Fruit fly (Drosophila melanogaster) whole organism, embryonic: ENCODE data around the gene Rack1.
A peak's percentile ranks its signal among the peaks of the same experiment; 100 is the strongest.

Experiments used
- Aef1 ChIP-seq: fragments of 200-800 bp; sonication (Bioruptor generic); IDR thresholded peaks from 3 replicates; pipeline ENCODE4 v1.3.6; 2022; ENCODE audit warnings: missing biosample characterization, missing genetic modification characterization
- Atf6 ChIP-seq: fragments of 200-800 bp; sonication (Bioruptor generic); IDR thresholded peaks from 2 replicates; pipeline ENCODE4 v1.3.6; 2022; ENCODE audit warnings: missing biosample characterization, missing genetic modification characterization
- CG10462 ChIP-seq: fragments of 200-800 bp; sonication (Bioruptor generic); optimal IDR thresholded peaks from 2 replicates; lab custom pipeline; 2016; ENCODE audit warnings: missing biosample characterization, missing genetic modification characterization
- CG11247 ChIP-seq: fragments of 200-800 bp; sonication (Bioruptor generic); IDR thresholded peaks from 2 replicates; pipeline ENCODE4 v1.3.6; 2022; ENCODE audit warnings: missing biosample characterization, missing genetic modification characterization
- CG12071 ChIP-seq: fragments of 200-800 bp; sonication (Bioruptor generic); optimal IDR thresholded peaks from 3 replicates; lab custom pipeline; 2018; ENCODE audit warnings: missing biosample characterization, mild to moderate bottlenecking, missing genetic modification characterization
- CG1233 ChIP-seq: fragments of 200-800 bp; sonication (Bioruptor generic); optimal IDR thresholded peaks from 4 replicates; lab custom pipeline; 2018; ENCODE audit warnings: missing biosample characterization, mild to moderate bottlenecking, missing genetic modification characterization
- CG13624 ChIP-seq: fragments of 200-800 bp; sonication (Bioruptor generic); optimal IDR thresholded peaks from 2 replicates; lab custom pipeline; 2016; ENCODE audit warnings: missing biosample characterization, missing genetic modification characterization
- CG13775 ChIP-seq: fragments of 200-800 bp; sonication (Bioruptor generic); optimal IDR thresholded peaks from 3 replicates; lab custom pipeline; 2017; ENCODE audit warnings: missing biosample characterization, mild to moderate bottlenecking, missing genetic modification characterization
- CG13894 ChIP-seq: fragments of 200-800 bp; sonication (Bioruptor generic); optimal IDR thresholded peaks from 3 replicates; lab custom pipeline; 2018; ENCODE audit warnings: missing biosample characterization, mild to moderate bottlenecking, missing genetic modification characterization, moderate library complexity
- CG15269 ChIP-seq: fragments of 200-800 bp; sonication (Bioruptor generic); optimal IDR thresholded peaks from 2 replicates; lab custom pipeline; 2018; ENCODE audit warnings: missing biosample characterization, mild to moderate bottlenecking, missing genetic modification characterization, moderate library complexity
- CG15696 ChIP-seq: fragments of 200-800 bp; sonication (Bioruptor generic); optimal IDR thresholded peaks from 2 replicates; lab custom pipeline; 2019; ENCODE audit warnings: missing biosample characterization, mild to moderate bottlenecking, missing genetic modification characterization, moderate library complexity
- CG17385 ChIP-seq: fragments of 200-800 bp; sonication (Bioruptor generic); optimal IDR thresholded peaks from 3 replicates; lab custom pipeline; 2018; ENCODE audit warnings: missing biosample characterization, mild to moderate bottlenecking, missing genetic modification characterization
- CG17912 ChIP-seq: fragments of 200-800 bp; sonication (Bioruptor generic); optimal IDR thresholded peaks from 2 replicates; lab custom pipeline; 2018; ENCODE audit warnings: missing biosample characterization, mild to moderate bottlenecking, missing genetic modification characterization
- CG18619 ChIP-seq: fragments of 200-800 bp; sonication (Bioruptor generic); optimal IDR thresholded peaks from 3 replicates; lab custom pipeline; 2017; ENCODE audit warnings: missing biosample characterization, mild to moderate bottlenecking, missing genetic modification characterization
- CG32767 ChIP-seq: fragments of 200-800 bp; sonication (Bioruptor generic); IDR thresholded peaks from 2 replicates; pipeline ENCODE4 v1.3.6; 2022; ENCODE audit warnings: missing biosample characterization, missing genetic modification characterization
- CG3407 ChIP-seq: fragments of 200-800 bp; sonication (Bioruptor generic); optimal IDR thresholded peaks from 2 replicates; lab custom pipeline; 2018; ENCODE audit warnings: missing biosample characterization, mild to moderate bottlenecking, missing genetic modification characterization
- CG3726 ChIP-seq: fragments of 200-800 bp; sonication (Bioruptor generic); IDR thresholded peaks from 3 replicates; pipeline ENCODE4, ENCODE4 v1.3.6; 2022; ENCODE audit warnings: missing biosample characterization, missing genetic modification characterization
- CG4282 ChIP-seq: fragments of 200-800 bp; sonication (Bioruptor generic); optimal IDR thresholded peaks from 2 replicates; lab custom pipeline; 2016; ENCODE audit warnings: missing biosample characterization, missing genetic modification characterization
- CG4707 ChIP-seq: fragments of 200-800 bp; sonication (Bioruptor generic); optimal IDR thresholded peaks from 2 replicates; lab custom pipeline; 2018; ENCODE audit warnings: missing biosample characterization, mild to moderate bottlenecking, missing genetic modification characterization, moderate library complexity
- CG6791 ChIP-seq: fragments of 200-800 bp; sonication (Bioruptor generic); IDR thresholded peaks from 3 replicates; pipeline ENCODE4 v1.3.6; 2022; ENCODE audit warnings: missing biosample characterization, missing genetic modification characterization; ENCODE audit not compliant: partially characterized antibody
- CG7556 ChIP-seq: fragments of 200-800 bp; sonication (Bioruptor generic); optimal IDR thresholded peaks from 2 replicates; lab custom pipeline; 2017; ENCODE audit warnings: missing biosample characterization, mild to moderate bottlenecking, missing genetic modification characterization
- CG8359 ChIP-seq: fragments of 200-800 bp; sonication (Bioruptor generic); optimal IDR thresholded peaks from 2 replicates; lab custom pipeline; 2017; ENCODE audit warnings: missing biosample characterization, mild to moderate bottlenecking, missing genetic modification characterization, borderline replicate concordance
- CG9727 ChIP-seq: fragments of 200-800 bp; sonication (Bioruptor generic); optimal IDR thresholded peaks from 3 replicates; lab custom pipeline; 2017; ENCODE audit warnings: missing biosample characterization, mild to moderate bottlenecking, missing genetic modification characterization
- CrebB ChIP-seq: fragments of 200-800 bp; sonication (Bioruptor generic); optimal IDR thresholded peaks from 3 replicates; lab custom pipeline; 2018; ENCODE audit warnings: missing biosample characterization, mild to moderate bottlenecking, missing genetic modification characterization
- Dad ChIP-seq: fragments of 200-800 bp; sonication (Bioruptor generic); optimal IDR thresholded peaks from 3 replicates; lab custom pipeline; 2016; ENCODE audit warnings: missing biosample characterization, missing genetic modification characterization
- Hmx ChIP-seq: fragments of 200-800 bp; sonication (Bioruptor generic); optimal IDR thresholded peaks from 2 replicates; lab custom pipeline; 2016; ENCODE audit warnings: missing biosample characterization, missing genetic modification characterization
- Jarid2 ChIP-seq: fragments of 200-800 bp; sonication (Bioruptor generic); optimal IDR thresholded peaks from 3 replicates; lab custom pipeline; 2017; ENCODE audit warnings: mild to moderate bottlenecking, missing biosample characterization, missing genetic modification reagents, missing genetic modification characterization
- Max ChIP-seq: fragments of 200-800 bp; sonication (Bioruptor generic); optimal IDR thresholded peaks from 2 replicates; lab custom pipeline; 2016; ENCODE audit warnings: missing biosample characterization, mild to moderate bottlenecking, missing genetic modification characterization
- NFAT ChIP-seq: fragments of 200-800 bp; sonication (Bioruptor generic); IDR thresholded peaks from 2 replicates; pipeline ENCODE4 v1.3.6; 2022; ENCODE audit warnings: missing biosample characterization, missing genetic modification characterization
- NfI ChIP-seq: fragments of 200-800 bp; sonication (Bioruptor generic); optimal IDR thresholded peaks from 3 replicates; lab custom pipeline; 2018; ENCODE audit warnings: missing biosample characterization, mild to moderate bottlenecking, missing genetic modification characterization, moderate library complexity
- Oaz ChIP-seq: fragments of 200-800 bp; sonication (Bioruptor generic); IDR thresholded peaks from 2 replicates; pipeline ENCODE4 v1.3.6; 2022; ENCODE audit warnings: missing biosample characterization, missing genetic modification characterization
- Scr ChIP-seq: fragments of 200-800 bp; sonication (Bioruptor generic); IDR thresholded peaks from 2 replicates; pipeline ENCODE4 v1.3.6; 2022; ENCODE audit warnings: missing biosample characterization, missing genetic modification characterization; ENCODE audit not compliant: partially characterized antibody
- Xrp1 ChIP-seq: fragments of 200-800 bp; sonication (Bioruptor generic); IDR thresholded peaks from 2 replicates; pipeline ENCODE4 v1.3.6; 2022; ENCODE audit warnings: missing biosample characterization, missing genetic modification characterization
- cg ChIP-seq: fragments of 200-800 bp; sonication (Bioruptor generic); optimal IDR thresholded peaks from 3 replicates; lab custom pipeline; 2019; ENCODE audit warnings: missing biosample characterization, mild to moderate bottlenecking, missing genetic modification characterization, moderate library complexity
- dysf ChIP-seq: fragments of 200-800 bp; sonication (Bioruptor generic); IDR thresholded peaks from 3 replicates; pipeline ENCODE4 v1.3.6; 2022; ENCODE audit warnings: missing biosample characterization, missing genetic modification characterization
- jing ChIP-seq: fragments of 200-800 bp; sonication (Bioruptor generic); optimal IDR thresholded peaks from 2 replicates; lab custom pipeline; 2018; ENCODE audit warnings: missing biosample characterization, mild to moderate bottlenecking, missing genetic modification characterization
- kni ChIP-seq: fragments of 200-800 bp; sonication (Bioruptor generic); optimal IDR thresholded peaks from 3 replicates; lab custom pipeline; 2017; ENCODE audit warnings: mild to moderate bottlenecking, missing biosample characterization, missing genetic modification reagents, missing genetic modification characterization
- maf-S ChIP-seq: fragments of 200-800 bp; sonication (Bioruptor generic); optimal IDR thresholded peaks from 2 replicates; lab custom pipeline; 2016; ENCODE audit warnings: missing biosample characterization, missing genetic modification characterization
- mirr ChIP-seq: fragments of 200-800 bp; sonication (Bioruptor generic); optimal IDR thresholded peaks from 3 replicates; lab custom pipeline; 2018; ENCODE audit warnings: missing biosample characterization, mild to moderate bottlenecking, missing genetic modification characterization
- psq ChIP-seq: fragments of 200-800 bp; sonication (Bioruptor generic); optimal IDR thresholded peaks from 2 replicates; lab custom pipeline; 2017; ENCODE audit warnings: missing biosample characterization, missing genetic modification characterization
- pzg ChIP-seq: fragments of 200-800 bp; sonication (Bioruptor generic); optimal IDR thresholded peaks from 3 replicates; lab custom pipeline; 2018; ENCODE audit warnings: missing biosample characterization, mild to moderate bottlenecking, missing genetic modification characterization, moderate library complexity
- rib ChIP-seq: fragments of 200-800 bp; sonication (Bioruptor generic); IDR thresholded peaks from 2 replicates; pipeline ENCODE4 v1.3.6; 2022; ENCODE audit warnings: missing biosample characterization, missing genetic modification characterization
- schlank ChIP-seq: fragments of 200-800 bp; sonication (Bioruptor generic); optimal IDR thresholded peaks from 2 replicates; lab custom pipeline; 2018; ENCODE audit warnings: missing biosample characterization, mild to moderate bottlenecking, missing genetic modification characterization
- scrt ChIP-seq: fragments of 200-800 bp; sonication (Bioruptor generic); optimal IDR thresholded peaks from 2 replicates; lab custom pipeline; 2018; ENCODE audit warnings: missing biosample characterization, mild to moderate bottlenecking, missing genetic modification characterization, moderate library complexity
- sima ChIP-seq: fragments of 200-800 bp; sonication (Bioruptor generic); optimal IDR thresholded peaks from 2 replicates; lab custom pipeline; 2016; ENCODE audit warnings: missing biosample characterization, missing genetic modification characterization
- sug ChIP-seq: fragments of 200-800 bp; optimal IDR thresholded peaks from 2 replicates; lab custom pipeline; 2019; ENCODE audit warnings: missing biosample characterization, mild to moderate bottlenecking, missing genetic modification characterization, moderate library complexity
- tgo ChIP-seq: fragments of 200-800 bp; sonication (Bioruptor generic); IDR thresholded peaks from 3 replicates; pipeline ENCODE4 v1.3.6; 2022; ENCODE audit warnings: missing biosample characterization, missing genetic modification characterization
- tin ChIP-seq: fragments of 200-800 bp; sonication (Bioruptor generic); optimal IDR thresholded peaks from 3 replicates; lab custom pipeline; 2016; ENCODE audit warnings: missing biosample characterization, missing genetic modification characterization
- toy ChIP-seq: fragments of 200-800 bp; sonication (Bioruptor generic); IDR thresholded peaks from 2 replicates; pipeline ENCODE4 v1.3.6; 2022; ENCODE audit warnings: missing biosample characterization, missing genetic modification characterization
- unc-4 ChIP-seq: fragments of 200-800 bp; sonication (Bioruptor generic); IDR thresholded peaks from 2 replicates; pipeline ENCODE4 v1.3.6; 2022; ENCODE audit warnings: missing biosample characterization, missing genetic modification characterization; ENCODE audit not compliant: partially characterized antibody
- z ChIP-seq: fragments of 200-800 bp; sonication (Bioruptor generic); IDR thresholded peaks from 3 replicates; pipeline ENCODE4 v1.3.6; 2022; ENCODE audit warnings: missing biosample characterization, missing genetic modification characterization

Gene Rack1

dm6 chr2L:7810519-7810918 lies 16.6 kb downstream of the Rack1 start, which contains the start of gene Cdc14 (continued):
- TF ChIP-seq Xrp1 (GFP tag; lab: Robert Waterston, UW) (no peak), CG13624 (GFP tag; lab: Kevin White, UChicago) (peak; percentile 3), tin (GFP tag; lab: Kevin White, UChicago) (no peak), CG17385 (GFP tag; lab: Kevin White, UChicago) (peak; percentile 25), NFAT (GFP tag; lab: Robert Waterston, UW) (peak; percentile 24; the same call in 1 of the 2 replicates), CG10462 (GFP tag; lab: Kevin White, UChicago) (no peak), NfI (GFP tag; lab: Kevin White, UChicago) (no peak), CG9727 (GFP tag; lab: Kevin White, UChicago) (no peak), CG32767 (GFP tag; lab: Robert Waterston, UW) (no peak), CG17912 (GFP tag; lab: Kevin White, UChicago) (no peak), jing (GFP tag; lab: Kevin White, UChicago) (no peak), CG12071 (GFP tag; lab: Kevin White, UChicago) (peak; percentile 21), CG3726 (GFP tag; lab: Robert Waterston, UW) (no peak), schlank (tag; lab: Kevin White, UChicago) (no peak), Atf6 (no peak), unc-4 (GFP tag; lab: Robert Waterston, UW) (peak; percentile 61), tgo (GFP tag; lab: Robert Waterston, UW) (no peak), psq (no peak), scrt (GFP tag; lab: Kevin White, UChicago) (peak; percentile 30), CG7556 (no peak), CG13894 (tag; lab: Kevin White, UChicago) (no peak), CG4282 (no peak), CG11247 (GFP tag; lab: Robert Waterston, UW) (no peak), pzg (peak; percentile 60), Scr (GFP tag; lab: Robert Waterston, UW) (peak; percentile 45), CG3407 (GFP tag; lab: Kevin White, UChicago) (no peak), CG4707 (no peak), sug (tag; lab: Kevin White, UChicago) (no peak), rib (GFP tag; lab: Robert Waterston, UW) (no peak), Hmx (GFP tag; lab: Kevin White, UChicago) (no peak), toy (no peak), CG18619 (GFP tag; lab: Kevin White, UChicago) (no peak), Max (GFP tag; lab: Kevin White, UChicago) (no peak), CG13775 (GFP tag; lab: Kevin White, UChicago) (no peak), Jarid2 (GFP tag; lab: Kevin White, UChicago) (peak; percentile 54), cg (GFP tag; lab: Kevin White, UChicago) (no peak), dysf (GFP tag; lab: Robert Waterston, UW) (no peak), mirr (GFP tag; lab: Kevin White, UChicago) (peak; percentile 16), Dad (GFP tag; lab: Kevin White, UChicago) (no peak), z (peak; percentile 57; the same call in 2 of the 3 replicates), CG15269 (tag; lab: Kevin White, UChicago) (no peak), Aef1 (GFP tag; lab: Robert Waterston, UW) (no peak), CG6791 (GFP tag; lab: Robert Waterston, UW) (peak; percentile 45; the same call in 2 of the 3 replicates), CG15696 (tag; lab: Kevin White, UChicago) (no peak), Oaz (GFP tag; lab: Robert Waterston, UW) (no peak), CG8359 (GFP tag; lab: Kevin White, UChicago) (no peak), CG1233 (no peak), CrebB (tag; lab: Kevin White, UChicago) (peak; percentile 23), sima (GFP tag; lab: Kevin White, UChicago) (no peak), kni (GFP tag; lab: Kevin White, UChicago) (no peak), maf-S (GFP tag; lab: Kevin White, UChicago) (no peak)
